Worm (Caenorhabditis elegans) whole organism, L4 larva: Measurements from ENCODE around the gene srx-50.

Experiments used
- ama-1 ChIP-seq: fragments of 150-350 bp; optimal IDR thresholded peaks from 2 replicates; lab custom pipeline; 2014; ENCODE audit warnings: inconsistent platforms, mixed read lengths
- pqm-1 ChIP-seq: sonication (generic microtip); optimal IDR thresholded peaks from 2 replicates; lab custom pipeline; 2017; ENCODE audit warnings: missing biosample characterization, missing genetic modification characterization

ce11 chrIV:7047762-7048178, 10.0 kb upstream of the srx-50 start:
- TF ChIP-seq ama-1 (no peak), pqm-1 (tag; lab: Kevin White, UChicago) (peak; percentile 92)
